Fruit fly (Drosophila melanogaster) Kc167 (cell line): ENCODE results near the gene SpdS.

Experiments
- Myc ChIP-seq: fragments of >200 bp; optimal IDR thresholded peaks from 2 replicates; lab custom pipeline; 2017; ENCODE audit warnings: missing external identifiers
- h ChIP-seq: fragments of >200 bp; optimal IDR thresholded peaks from 3 replicates; lab custom pipeline; 2018; ENCODE audit warnings: missing external identifiers
- insv ChIP-seq: fragments of >200 bp; optimal IDR thresholded peaks from 3 replicates; lab custom pipeline; 2018; ENCODE audit warnings: missing external identifiers
- psq ChIP-seq: fragments of >200 bp; optimal IDR thresholded peaks from 2 replicates; lab custom pipeline; 2017; ENCODE audit warnings: missing external identifiers
- ttk ChIP-seq: sonication (Bioruptor generic); optimal IDR thresholded peaks from 2 replicates; lab custom pipeline; 2017; ENCODE audit warnings: missing external identifiers

- no peak for TF ChIP-seq h (lab: Kevin White, UChicago)
- TF ChIP-seq psq (lab: Kevin White, UChicago), result no peak
- no peak for TF ChIP-seq insv
- no peak for TF ChIP-seq ttk (lab: Kevin White, UChicago)
- TF ChIP-seq Myc (lab: Kevin White, UChicago), result no peak
Measured at dm6 chr3R:9590952-9591532, 40.4 kb upstream of the SpdS start, which contains the start of the genes bocks and CG8312.
